Fruit fly (Drosophila melanogaster) whole organism, prepupa: Measurements from ENCODE around the gene CG13724.

Experiments
- CG11294 ChIP-seq: fragments of 200-800 bp; sonication (Bioruptor generic); IDR thresholded peaks from 2 replicates; pipeline ENCODE4 v1.3.6; 2022; ENCODE audit warnings: missing biosample characterization, missing genetic modification characterization
- CG15336 ChIP-seq: fragments of 200-800 bp; sonication (Bioruptor generic); IDR thresholded peaks from 2 replicates; pipeline ENCODE4 v1.3.6; 2022; ENCODE audit warnings: missing biosample characterization, missing genetic modification characterization
- CG16779 ChIP-seq: fragments of 200-800 bp; sonication (Bioruptor generic); optimal IDR thresholded peaks from 3 replicates; lab custom pipeline; 2017; ENCODE audit warnings: missing biosample characterization, mild to moderate bottlenecking, missing genetic modification characterization
- CG6792 ChIP-seq: fragments of 200-800 bp; sonication (Bioruptor generic); optimal IDR thresholded peaks from 3 replicates; lab custom pipeline; 2016; ENCODE audit warnings: missing biosample characterization, missing genetic modification characterization
- CG8632 ChIP-seq: fragments of 200-800 bp; sonication (Bioruptor generic); optimal IDR thresholded peaks from 3 replicates; lab custom pipeline; 2016; ENCODE audit warnings: missing biosample characterization, missing genetic modification characterization
- Ets21C ChIP-seq: fragments of 200-800 bp; sonication (Bioruptor generic); optimal IDR thresholded peaks from 3 replicates; lab custom pipeline; 2016; ENCODE audit warnings: missing biosample characterization, missing genetic modification characterization
- Sox14 ChIP-seq: fragments of 200-800 bp; sonication (Bioruptor generic); optimal IDR thresholded peaks from 3 replicates; lab custom pipeline; 2016; ENCODE audit warnings: missing biosample characterization, missing genetic modification characterization

dm6 chr3L:17364023-17364422, 41.4 kb downstream of the CG13724 start:
- TF ChIP-seq CG11294 (GFP tag; lab: Robert Waterston, UW) (no peak), CG8632 (GFP tag; lab: Kevin White, UChicago) (no peak), Sox14 (GFP tag; lab: Kevin White, UChicago) (no peak), CG15336 (GFP tag; lab: Robert Waterston, UW) (no peak), Ets21C (GFP tag; lab: Kevin White, UChicago) (no peak), CG6792 (GFP tag; lab: Kevin White, UChicago) (no peak), CG16779 (tag; lab: Kevin White, UChicago) (no peak)
